Worm (Caenorhabditis elegans) whole organism, L4 larva: ENCODE data around the gene trx-5.

Experiments used
- ceh-32 ChIP-seq: sonication (generic microtip); optimal IDR thresholded peaks from 2 replicates; lab custom pipeline; 2016; ENCODE audit warnings: mild to moderate bottlenecking, missing genetic modification characterization, missing compliant biosample characterization; ENCODE audit not compliant: poor library complexity
- ces-1 ChIP-seq: fragments of 150-350 bp; sonication (generic microtip); optimal IDR thresholded peaks from 4 replicates; lab custom pipeline; 2014; ENCODE audit warnings: missing biosample characterization, missing genetic modification reagents, missing genetic modification characterization
- fkh-10 ChIP-seq: fragments of 150-350 bp; optimal IDR thresholded peaks from 2 replicates; lab custom pipeline; 2014; ENCODE audit warnings: missing biosample characterization, missing genetic modification reagents, missing genetic modification characterization

trx-5 gene

DNA sequence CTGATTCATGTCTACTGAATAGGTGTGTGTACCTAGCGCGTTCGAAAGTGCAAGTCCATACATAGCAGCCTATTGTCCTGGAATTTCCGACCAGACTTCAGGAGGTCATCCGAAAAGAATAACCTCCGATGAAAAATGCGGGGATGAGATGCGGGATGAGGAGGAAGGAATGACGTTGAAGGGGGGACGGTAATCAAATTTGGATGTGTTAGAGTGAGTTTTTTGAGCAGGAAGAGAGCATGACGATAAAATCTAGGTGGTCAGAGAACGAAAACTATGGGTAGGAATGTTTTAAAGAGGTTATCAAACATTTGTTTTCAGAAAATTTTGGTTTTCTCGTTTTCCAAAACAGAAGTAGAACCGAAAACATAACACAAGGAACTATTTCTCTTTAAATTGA is 48.2 kb downstream of the trx-5 start:
- TF ChIP-seq ces-1 (GFP tag; lab: Kevin White, UChicago) = peak; percentile 52
- no peak for TF ChIP-seq ceh-32 (tag; lab: Kevin White, UChicago)
- TF ChIP-seq fkh-10 (GFP tag; lab: Kevin White, UChicago) = peak; percentile 73
